Worm (Caenorhabditis elegans): ENCODE results near the gene str-30.

DNA sequence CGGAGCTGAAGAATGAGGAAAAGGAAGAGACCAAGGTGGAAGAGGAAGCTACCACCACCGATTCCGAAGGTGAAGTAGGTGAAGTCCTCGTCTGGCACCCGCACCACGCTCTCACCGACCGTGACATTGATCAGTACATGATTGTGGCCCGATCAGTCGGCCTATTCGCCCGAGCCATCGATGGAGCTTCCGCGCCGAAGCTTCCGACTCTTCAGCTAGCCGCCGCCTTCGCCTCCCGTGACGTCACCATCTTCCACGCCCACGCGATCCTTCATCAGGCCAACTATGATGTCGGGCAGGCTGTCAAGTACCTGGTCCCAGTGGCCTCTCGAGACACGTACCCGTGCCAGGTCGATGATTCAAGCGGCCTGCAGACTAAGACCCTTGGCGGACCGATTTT lies 18.7 kb upstream of the str-30 start:
- TF ChIP-seq dao-5 (tag; optimal IDR thresholded peaks at IDR 0.05) = no peak
- no peak for TF ChIP-seq him-1 (tag; optimal IDR thresholded peaks at IDR 0.05)

All from whole organism, L4/young adult.